Worm (Caenorhabditis elegans) whole organism, mixed stage, embryonic: ENCODE data around the gene clec-5.

Experiments
- M03D4.4 ChIP-seq: sonication (generic microtip); optimal IDR thresholded peaks from 2 replicates; lab custom pipeline; 2017; ENCODE audit warnings: mild to moderate bottlenecking, missing genetic modification characterization, missing compliant biosample characterization
- bed-3 ChIP-seq: fragments of 200-800 bp; sonication (Bioruptor generic); optimal IDR thresholded peaks from 3 replicates; lab custom pipeline; 2018; ENCODE audit warnings: mild to moderate bottlenecking, missing genetic modification characterization, moderate library complexity, missing compliant biosample characterization
- blmp-1 ChIP-seq: fragments of 150-350 bp; optimal IDR thresholded peaks from 2 replicates; lab custom pipeline; 2014; ENCODE audit warnings: missing biosample characterization, missing genetic modification characterization
- ceh-39 ChIP-seq: fragments of 150-350 bp; optimal IDR thresholded peaks from 2 replicates; lab custom pipeline; 2014; ENCODE audit warnings: missing biosample characterization, missing genetic modification characterization
- ceh-43 ChIP-seq: fragments of 200-800 bp; sonication (Bioruptor generic); optimal IDR thresholded peaks from 2 replicates; lab custom pipeline; 2018; ENCODE audit warnings: mild to moderate bottlenecking, missing genetic modification characterization, moderate library complexity, missing compliant biosample characterization
- ceh-83 ChIP-seq: fragments of 200-800 bp; sonication (Bioruptor generic); optimal IDR thresholded peaks from 2 replicates; lab custom pipeline; 2018; ENCODE audit warnings: mild to moderate bottlenecking, missing genetic modification characterization, missing compliant biosample characterization
- ces-1 ChIP-seq: fragments of 150-350 bp; optimal IDR thresholded peaks from 2 replicates; lab custom pipeline; 2014; ENCODE audit warnings: missing biosample characterization, missing genetic modification reagents, missing genetic modification characterization
- cnd-1 ChIP-seq: fragments of 200-800 bp; sonication (Bioruptor generic); optimal IDR thresholded peaks from 2 replicates; lab custom pipeline; 2018; ENCODE audit warnings: mild to moderate bottlenecking, missing genetic modification characterization, missing compliant biosample characterization
- drap-1 ChIP-seq: fragments of 200-800 bp; sonication (Bioruptor generic); optimal IDR thresholded peaks from 3 replicates; lab custom pipeline; 2018; ENCODE audit warnings: mild to moderate bottlenecking, missing genetic modification characterization, missing compliant biosample characterization
- elt-1 ChIP-seq: sonication (generic microtip); optimal IDR thresholded peaks from 2 replicates; lab custom pipeline; 2017; ENCODE audit warnings: missing genetic modification characterization, mild to moderate bottlenecking, missing compliant biosample characterization, antibody characterized with exemption, moderate library complexity, borderline replicate concordance; ENCODE audit not compliant: insufficient read depth
- elt-3 ChIP-seq: fragments of 150-350 bp; optimal IDR thresholded peaks from 2 replicates; lab custom pipeline; 2014; ENCODE audit warnings: missing biosample characterization, missing genetic modification characterization
- flh-1 ChIP-seq: fragments of 200-800 bp; sonication (Bioruptor generic); optimal IDR thresholded peaks from 2 replicates; lab custom pipeline; 2018; ENCODE audit warnings: mild to moderate bottlenecking, missing genetic modification characterization, moderate library complexity, missing compliant biosample characterization
- ham-2 ChIP-seq: fragments of 200-800 bp; sonication (Bioruptor generic); optimal IDR thresholded peaks from 2 replicates; lab custom pipeline; 2018; ENCODE audit warnings: mild to moderate bottlenecking, missing genetic modification characterization, missing compliant biosample characterization
- lin-13 ChIP-seq: fragments of 150-350 bp; optimal IDR thresholded peaks from 2 replicates; lab custom pipeline; 2014; ENCODE audit warnings: missing biosample characterization, missing genetic modification characterization
- lsy-2 ChIP-seq: fragments of 150-350 bp; optimal IDR thresholded peaks from 2 replicates; lab custom pipeline; 2014; ENCODE audit warnings: missing biosample characterization, missing genetic modification characterization
- mab-5 ChIP-seq: fragments of 150-350 bp; optimal IDR thresholded peaks from 2 replicates; lab custom pipeline; 2014; ENCODE audit warnings: missing biosample characterization, missing genetic modification characterization
- mep-1 ChIP-seq: fragments of 150-350 bp; optimal IDR thresholded peaks from 2 replicates; lab custom pipeline; 2017; ENCODE audit warnings: missing biosample characterization, missing genetic modification reagents, missing genetic modification characterization, inconsistent platforms
- nhr-12 ChIP-seq: fragments of 150-350 bp; optimal IDR thresholded peaks from 2 replicates; lab custom pipeline; 2014; ENCODE audit warnings: missing biosample characterization, missing genetic modification characterization
- nhr-237 ChIP-seq: fragments of 150-350 bp; optimal IDR thresholded peaks from 2 replicates; lab custom pipeline; 2014; ENCODE audit warnings: missing biosample characterization, missing genetic modification characterization
- nhr-28 ChIP-seq: fragments of 150-350 bp; optimal IDR thresholded peaks from 2 replicates; lab custom pipeline; 2014; ENCODE audit warnings: missing biosample characterization, missing genetic modification characterization
- nhr-76 ChIP-seq: sonication (generic microtip); optimal IDR thresholded peaks from 2 replicates; lab custom pipeline; 2017; ENCODE audit warnings: missing biosample characterization, missing genetic modification characterization
- sem-2 ChIP-seq: fragments of 200-800 bp; sonication (Bioruptor generic); optimal IDR thresholded peaks from 2 replicates; lab custom pipeline; 2018; ENCODE audit warnings: mild to moderate bottlenecking, missing genetic modification characterization, missing compliant biosample characterization
- snpc-4 ChIP-seq: fragments of 150-350 bp; optimal IDR thresholded peaks from 2 replicates; lab custom pipeline; 2014; ENCODE audit warnings: missing biosample characterization, missing genetic modification characterization
- sptf-1 ChIP-seq: sonication (generic microtip); optimal IDR thresholded peaks from 2 replicates; lab custom pipeline; 2017; ENCODE audit warnings: mild to moderate bottlenecking, missing genetic modification characterization, moderate library complexity, missing compliant biosample characterization
- tbx-8 ChIP-seq: fragments of 200-800 bp; sonication (Bioruptor generic); optimal IDR thresholded peaks from 2 replicates; lab custom pipeline; 2018; ENCODE audit warnings: mild to moderate bottlenecking, missing genetic modification characterization, moderate library complexity, missing compliant biosample characterization
- unc-120 ChIP-seq: sonication (generic microtip); optimal IDR thresholded peaks from 2 replicates; lab custom pipeline; 2017; ENCODE audit warnings: missing genetic modification characterization, missing compliant biosample characterization; ENCODE audit not compliant: poor library complexity, severe bottlenecking
- unc-39 ChIP-seq: fragments of 150-350 bp; optimal IDR thresholded peaks from 2 replicates; lab custom pipeline; 2014; ENCODE audit warnings: missing biosample characterization, missing genetic modification characterization
- unc-62 ChIP-seq: fragments of 150-350 bp; optimal IDR thresholded peaks from 2 replicates; lab custom pipeline; 2014; ENCODE audit warnings: missing biosample characterization, missing genetic modification reagents, missing genetic modification characterization

Gene clec-5

ce11 chrIII:4920221-4920620 is 36.8 kb upstream of the clec-5 start, which contains the start of gene ula-1:
Gene ula-1, minus strand, starts transcription at chrIII:4920321.
- no peak for TF ChIP-seq elt-3 (tag; lab: Kevin White, UChicago)
- TF ChIP-seq bed-3 (GFP tag; lab: Kevin White, UChicago), result no peak
- TF ChIP-seq ceh-83 (GFP tag; lab: Kevin White, UChicago), result no peak
- no peak for TF ChIP-seq nhr-237
- TF ChIP-seq ceh-39 (tag; lab: Kevin White, UChicago), result no peak
- no peak for TF ChIP-seq mab-5 (tag; lab: Kevin White, UChicago)
- no peak for TF ChIP-seq lsy-2

ce11 chrIII:4918906-4919305 is 35.5 kb upstream of the clec-5 start:
- TF ChIP-seq elt-3 (tag; lab: Kevin White, UChicago) (no peak), ham-2 (no peak), ceh-43 (GFP tag; lab: Kevin White, UChicago) (no peak)

ce11 chrIII:4917960-4918712 is 34.7 kb upstream of the clec-5 start, which contains the start of gene rpb-8:
Gene rpb-8, minus strand, starts transcription at chrIII:4918008.
- TF ChIP-seq lsy-2, result peak; percentile 67
- no peak for TF ChIP-seq ceh-43 (GFP tag; lab: Kevin White, UChicago)
- TF ChIP-seq snpc-4 (tag; lab: Kevin White, UChicago), result no peak
- TF ChIP-seq nhr-237, result peak; percentile 13
- TF ChIP-seq ceh-39 (tag; lab: Kevin White, UChicago), result no peak
- TF ChIP-seq ceh-83 (GFP tag; lab: Kevin White, UChicago), result no peak
- no peak for TF ChIP-seq elt-1 (tag; lab: Kevin White, UChicago)
- no peak for TF ChIP-seq sptf-1
- no peak for TF ChIP-seq nhr-12
- peak; percentile 55 for TF ChIP-seq mep-1
- TF ChIP-seq unc-120 (tag; lab: Kevin White, UChicago), result peak; percentile 61
- TF ChIP-seq M03D4.4, result no peak
- no peak for TF ChIP-seq sem-2 (GFP tag; lab: Kevin White, UChicago)
- TF ChIP-seq blmp-1 (tag; lab: Kevin White, UChicago), result no peak
- TF ChIP-seq mab-5 (tag; lab: Kevin White, UChicago), result no peak

- TF ChIP-seq ces-1 (GFP tag; lab: Kevin White, UChicago), result no peak
- no peak for TF ChIP-seq unc-120 (tag; lab: Kevin White, UChicago)
- no peak for TF ChIP-seq sem-2 (GFP tag; lab: Kevin White, UChicago)
- TF ChIP-seq mab-5 (tag; lab: Kevin White, UChicago), result no peak
- TF ChIP-seq nhr-76 (tag; lab: Kevin White, UChicago), result no peak
- no peak for TF ChIP-seq nhr-237
- no peak for TF ChIP-seq unc-39 (tag; lab: Kevin White, UChicago)
- no peak for TF ChIP-seq elt-3 (tag; lab: Kevin White, UChicago)
- no peak for TF ChIP-seq tbx-8
- TF ChIP-seq elt-1 (tag; lab: Kevin White, UChicago), result no peak
- TF ChIP-seq, all 35 proteins: peak for 0
Measured at ce11 chrIII:4917077-4917476, 33.7 kb upstream of the clec-5 start, which contains the start of gene rars-1. Gene rars-1, minus strand, starts transcription at chrIII:4917177.

- TF ChIP-seq ceh-39 (tag; lab: Kevin White, UChicago) (no peak), nhr-237 (no peak), flh-1 (no peak), M03D4.4 (no peak), sptf-1 (no peak), drap-1 (GFP tag; lab: Kevin White, UChicago) (no peak), elt-1 (tag; lab: Kevin White, UChicago) (no peak), lin-13 (tag; lab: Kevin White, UChicago) (no peak), nhr-28 (tag; lab: Kevin White, UChicago) (no peak), ceh-83 (GFP tag; lab: Kevin White, UChicago) (no peak), snpc-4 (tag; lab: Kevin White, UChicago) (no peak), ham-2 (no peak), nhr-12 (no peak), lsy-2 (no peak), sem-2 (GFP tag; lab: Kevin White, UChicago) (no peak), unc-62 (no peak), cnd-1 (tag; lab: Kevin White, UChicago) (no peak)
Measured at ce11 chrIII:4913736-4914135, 30.3 kb upstream of the clec-5 start.
